Worm (Caenorhabditis elegans) whole organism, midembryonic: ENCODE measurements around the gene F45E6.1.

Experiments
- T22C8.4 ChIP-seq: fragments of 200-800 bp; sonication (Bioruptor generic); IDR thresholded peaks from 2 replicates; pipeline ENCODE4 v1.3.6; 2022; ENCODE audit warnings: missing genetic modification characterization, missing compliant biosample characterization
- cog-1 ChIP-seq: sonication (generic microtip); optimal IDR thresholded peaks from 2 replicates; lab custom pipeline; 2016; ENCODE audit warnings: missing genetic modification characterization, missing compliant biosample characterization
- flt-1 ChIP-seq: fragments of 200-800 bp; sonication (Bioruptor generic); IDR thresholded peaks from 2 replicates; pipeline ENCODE4 v1.3.6; 2022; ENCODE audit warnings: missing genetic modification characterization, missing compliant biosample characterization
- klf-2 ChIP-seq: fragments of 200-800 bp; sonication (Bioruptor generic); conservative IDR thresholded peaks from 2 replicates; pipeline ENCODE4 v1.3.6; 2022; ENCODE audit warnings: missing genetic modification reagents, missing genetic modification characterization, missing compliant biosample characterization
- med-1 ChIP-seq: sonication (generic microtip); optimal IDR thresholded peaks from 2 replicates; lab custom pipeline; 2017; ENCODE audit warnings: missing genetic modification characterization, mild to moderate bottlenecking, missing compliant biosample characterization, antibody characterized with exemption, missing genetic modification reagents; ENCODE audit not compliant: insufficient read depth
- ref-1 ChIP-seq: fragments of 200-800 bp; sonication (Bioruptor generic); conservative IDR thresholded peaks from 2 replicates; pipeline ENCODE4 v1.3.6; 2022; ENCODE audit warnings: missing genetic modification reagents, missing genetic modification characterization, missing compliant biosample characterization
- tab-1 ChIP-seq: fragments of 200-800 bp; sonication (Bioruptor generic); IDR thresholded peaks from 2 replicates; pipeline ENCODE4 v1.3.6; 2022; ENCODE audit warnings: missing genetic modification characterization, missing compliant biosample characterization
- ztf-23 ChIP-seq: fragments of 200-800 bp; sonication (Bioruptor generic); IDR thresholded peaks from 2 replicates; pipeline ENCODE4 v1.3.6; 2022; ENCODE audit warnings: missing genetic modification reagents, missing genetic modification characterization, missing compliant biosample characterization
- ztf-29 ChIP-seq: fragments of 200-800 bp; sonication (Bioruptor generic); IDR thresholded peaks from 2 replicates; pipeline ENCODE4 v1.3.6; 2022; ENCODE audit warnings: missing genetic modification reagents, missing genetic modification characterization, missing compliant biosample characterization

Gene F45E6.1

DNA sequence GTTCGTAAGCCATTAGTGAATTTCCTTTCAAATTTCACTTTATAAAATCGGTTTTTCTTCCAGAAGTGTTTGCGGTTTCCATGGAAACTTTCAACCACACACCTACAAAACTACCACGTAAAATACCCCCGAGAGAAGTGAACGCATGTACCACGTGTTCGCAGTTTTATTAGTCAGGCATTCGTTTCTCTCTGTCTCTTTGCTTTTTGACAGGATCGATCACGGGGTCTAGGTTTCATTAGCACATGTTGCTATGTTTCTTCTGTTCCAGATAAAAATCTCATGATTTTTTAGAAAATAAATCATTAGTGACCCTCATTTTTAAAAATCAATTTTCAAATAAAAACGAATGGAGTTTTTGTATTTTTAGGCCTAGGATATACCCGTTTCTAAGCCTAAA lies 32.8 kb downstream of the F45E6.1 start:
- TF ChIP-seq med-1 (no peak), tab-1 (no peak), ztf-29 (GFP tag; lab: Robert Waterston, UW) (no peak)

DNA sequence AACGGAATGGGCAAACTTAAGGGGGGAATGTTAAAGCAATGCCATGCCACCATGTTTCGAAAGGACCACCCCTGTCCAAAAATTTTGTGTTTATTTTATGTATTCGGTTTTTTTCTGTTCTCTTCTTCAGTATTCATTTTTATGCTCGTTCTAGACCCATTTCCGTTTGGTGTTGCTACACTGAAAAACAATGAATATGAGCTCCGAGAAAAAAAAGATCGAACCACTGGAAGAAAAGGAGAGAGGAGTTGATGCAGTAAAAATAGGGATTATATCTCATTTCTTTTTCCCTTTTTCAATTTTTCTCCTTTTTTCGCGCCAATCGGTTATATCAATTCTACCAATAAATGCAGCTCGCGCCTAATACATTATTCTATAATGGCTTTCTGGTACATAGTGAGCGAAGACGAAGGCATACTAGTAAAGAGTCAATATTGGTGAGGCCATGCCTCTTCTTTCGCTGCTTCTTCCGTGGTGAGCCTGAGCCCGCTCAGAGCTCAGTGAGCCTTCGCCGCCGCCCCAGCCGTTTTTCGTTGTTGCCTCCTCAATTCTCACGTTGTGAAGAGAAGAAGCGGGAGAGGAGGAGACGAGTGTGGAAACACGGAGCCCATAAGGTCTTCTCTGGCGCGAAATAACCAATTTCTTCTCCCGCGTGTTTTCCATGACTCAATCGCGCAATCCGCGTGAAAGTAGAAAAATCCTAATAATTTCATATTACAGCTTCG lies 37.1 kb downstream of the F45E6.1 start:
- TF ChIP-seq cog-1 (tag; lab: Kevin White, UChicago) (no peak), klf-2 (GFP tag; lab: Robert Waterston, UW) (no peak), ztf-23 (GFP tag; lab: Robert Waterston, UW) (no peak), flt-1 (no peak), ref-1 (GFP tag; lab: Robert Waterston, UW) (no peak), tab-1 (no peak), med-1 (no peak), T22C8.4 (GFP tag; lab: Robert Waterston, UW) (no peak), ztf-29 (GFP tag; lab: Robert Waterston, UW) (no peak)

DNA sequence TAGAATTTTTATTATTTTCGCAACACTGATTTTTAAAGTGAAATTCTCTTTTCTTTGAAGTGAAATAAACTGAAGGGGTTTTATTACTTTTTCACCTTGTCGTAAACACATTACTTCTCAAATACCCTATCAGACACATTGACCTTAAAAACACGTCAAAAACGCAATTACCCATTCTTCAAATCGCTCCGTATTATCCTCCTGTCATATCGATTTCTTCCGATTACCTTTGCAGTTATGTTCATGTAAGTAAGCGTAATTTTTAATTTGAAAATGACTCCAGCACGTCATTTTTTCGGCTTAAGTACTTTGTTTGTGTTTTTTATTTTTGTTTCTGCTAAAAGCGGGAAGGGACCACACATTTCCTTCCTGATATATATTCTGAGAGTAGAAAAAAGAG lies 39.0 kb downstream of the F45E6.1 start:
- TF ChIP-seq flt-1 (no peak), ztf-29 (GFP tag; lab: Robert Waterston, UW) (no peak), ref-1 (GFP tag; lab: Robert Waterston, UW) (no peak), klf-2 (GFP tag; lab: Robert Waterston, UW) (no peak), T22C8.4 (GFP tag; lab: Robert Waterston, UW) (no peak), med-1 (no peak), cog-1 (tag; lab: Kevin White, UChicago) (no peak), tab-1 (no peak), ztf-23 (GFP tag; lab: Robert Waterston, UW) (no peak)

DNA sequence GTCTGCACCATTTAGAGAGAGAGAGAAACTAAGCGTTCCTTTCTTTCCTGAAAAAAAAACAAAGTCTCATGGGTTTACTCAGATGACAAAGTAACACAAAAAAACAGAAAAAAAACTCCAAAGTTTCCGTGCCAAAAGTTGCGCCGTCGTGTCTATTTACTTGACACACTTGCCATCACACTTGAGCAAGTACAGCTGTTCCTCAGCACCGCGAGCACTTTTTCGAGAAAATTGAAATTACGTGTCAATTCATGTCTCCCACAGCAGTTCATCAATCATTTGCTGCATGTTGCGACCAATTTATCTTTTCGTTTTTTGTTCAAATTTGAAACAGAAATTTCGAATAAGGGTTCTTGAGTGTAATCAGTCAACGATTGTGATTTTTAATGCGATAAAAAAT lies 40.8 kb downstream of the F45E6.1 start:
- no peak for TF ChIP-seq T22C8.4 (GFP tag; lab: Robert Waterston, UW)
- TF ChIP-seq med-1, result no peak
- TF ChIP-seq tab-1, result no peak
- no peak for TF ChIP-seq ref-1 (GFP tag; lab: Robert Waterston, UW)
- no peak for TF ChIP-seq ztf-23 (GFP tag; lab: Robert Waterston, UW)
- TF ChIP-seq flt-1, result no peak
- no peak for TF ChIP-seq klf-2 (GFP tag; lab: Robert Waterston, UW)
- no peak for TF ChIP-seq ztf-29 (GFP tag; lab: Robert Waterston, UW)
- no peak for TF ChIP-seq cog-1 (tag; lab: Kevin White, UChicago)

DNA sequence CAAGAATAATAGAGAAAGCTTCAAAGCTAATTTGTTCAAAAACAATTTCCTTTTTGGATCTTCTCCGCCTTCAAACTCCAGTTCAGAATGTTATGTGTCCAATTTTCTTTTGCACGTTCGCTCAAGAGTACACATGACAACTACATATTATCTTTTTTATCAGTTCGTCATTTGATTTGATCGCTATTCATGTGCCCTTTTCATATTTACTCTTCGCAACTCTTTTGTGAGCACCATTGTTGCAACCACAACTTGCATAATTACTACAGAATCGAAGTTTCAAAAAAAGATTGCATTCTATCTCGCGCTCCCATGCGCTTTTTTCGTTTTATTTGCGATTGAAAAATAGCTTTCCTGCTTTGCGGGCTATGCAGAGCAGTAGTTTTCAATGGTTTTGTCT lies 42.0 kb downstream of the F45E6.1 start:
- TF ChIP-seq med-1 (no peak), ztf-23 (GFP tag; lab: Robert Waterston, UW) (no peak), ztf-29 (GFP tag; lab: Robert Waterston, UW) (no peak), T22C8.4 (GFP tag; lab: Robert Waterston, UW) (no peak), flt-1 (no peak), ref-1 (GFP tag; lab: Robert Waterston, UW) (no peak), cog-1 (tag; lab: Kevin White, UChicago) (no peak), tab-1 (no peak), klf-2 (GFP tag; lab: Robert Waterston, UW) (no peak)

DNA sequence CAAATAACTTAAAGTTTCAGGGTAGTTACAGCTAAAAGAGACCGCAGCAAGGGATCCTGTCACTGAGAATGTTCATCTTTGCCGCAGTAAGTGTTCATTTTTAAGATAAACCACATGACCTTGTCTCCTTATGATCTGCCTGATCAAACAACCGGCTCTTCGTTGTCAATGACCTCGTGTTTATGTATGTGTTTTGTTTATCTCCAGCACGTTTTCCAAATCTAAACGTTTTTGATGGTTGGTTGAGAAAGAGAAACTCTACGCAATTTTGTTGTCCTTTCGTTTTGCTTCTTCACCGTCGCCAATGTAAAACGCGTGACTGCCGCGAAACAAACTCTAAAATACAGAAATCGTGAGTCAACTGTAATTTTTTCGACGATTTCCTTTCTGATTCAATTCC lies 43.2 kb downstream of the F45E6.1 start, which contains the start of gene tsct-1:
TSS of gene tsct-1 (plus strand) at position 12 of the 400 bp plus-strand sequence.
- TF ChIP-seq flt-1 (no peak), T22C8.4 (GFP tag; lab: Robert Waterston, UW) (no peak), tab-1 (no peak), cog-1 (tag; lab: Kevin White, UChicago) (no peak), med-1 (no peak), klf-2 (GFP tag; lab: Robert Waterston, UW) (no peak), ztf-23 (GFP tag; lab: Robert Waterston, UW) (no peak), ztf-29 (GFP tag; lab: Robert Waterston, UW) (no peak), ref-1 (GFP tag; lab: Robert Waterston, UW) (no peak)

DNA sequence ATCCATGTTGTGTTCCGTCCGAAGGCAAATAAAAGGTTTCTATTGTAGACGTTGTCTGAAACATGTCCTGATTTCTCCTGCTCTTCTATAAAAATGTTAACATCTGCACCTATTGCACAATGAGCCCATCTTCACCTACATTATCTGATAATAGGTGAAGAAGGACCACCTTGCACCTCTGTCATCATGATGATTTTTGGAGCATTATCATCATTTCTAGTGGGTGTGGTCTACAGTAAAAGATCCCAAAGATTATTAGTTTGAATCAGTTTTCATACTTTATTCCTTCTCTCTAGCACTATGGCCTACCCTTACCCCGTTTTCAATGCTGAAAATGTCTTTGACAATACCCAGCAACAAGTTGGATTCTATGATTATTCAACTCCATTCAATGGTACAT lies 46.9 kb downstream of the F45E6.1 start, which contains the start of gene med-1:
TSS of gene med-1 (plus strand) at position 301 of the 400 bp plus-strand sequence.
- TF ChIP-seq ztf-23 (GFP tag; lab: Robert Waterston, UW) (no peak), ref-1 (GFP tag; lab: Robert Waterston, UW) (no peak), T22C8.4 (GFP tag; lab: Robert Waterston, UW) (no peak), flt-1 (no peak), ztf-29 (GFP tag; lab: Robert Waterston, UW) (no peak), klf-2 (GFP tag; lab: Robert Waterston, UW) (no peak), tab-1 (no peak), med-1 (no peak)
